Fruit fly (Drosophila melanogaster) whole organism, embryonic: ENCODE measurements around the gene CG14731.

Experiments
- Atf6 ChIP-seq: fragments of 200-800 bp; sonication (Bioruptor generic); IDR thresholded peaks from 2 replicates; pipeline ENCODE4 v1.3.6; 2022; ENCODE audit warnings: missing biosample characterization, missing genetic modification characterization
- Bgb ChIP-seq: fragments of 200-800 bp; sonication (Bioruptor generic); IDR thresholded peaks from 2 replicates; pipeline ENCODE4 v1.3.6; 2022; ENCODE audit warnings: missing biosample characterization, missing genetic modification characterization; ENCODE audit not compliant: partially characterized antibody
- CG10462 ChIP-seq: fragments of 200-800 bp; sonication (Bioruptor generic); optimal IDR thresholded peaks from 2 replicates; lab custom pipeline; 2016; ENCODE audit warnings: missing biosample characterization, missing genetic modification characterization
- CG10959 ChIP-seq: fragments of 200-800 bp; sonication (Bioruptor generic); IDR thresholded peaks from 2 replicates; pipeline ENCODE4 v1.3.6; 2022; ENCODE audit warnings: missing biosample characterization, missing genetic modification characterization
- CG10979 ChIP-seq: fragments of 200-800 bp; sonication (Bioruptor generic); optimal IDR thresholded peaks from 2 replicates; lab custom pipeline; 2018; ENCODE audit warnings: missing biosample characterization, mild to moderate bottlenecking, missing genetic modification characterization, moderate library complexity
- CG12659 ChIP-seq: fragments of 200-800 bp; sonication (Bioruptor generic); optimal IDR thresholded peaks from 3 replicates; lab custom pipeline; 2017; ENCODE audit warnings: mild to moderate bottlenecking, missing biosample characterization, missing genetic modification reagents, missing genetic modification characterization
- CG13424 ChIP-seq: fragments of 200-800 bp; sonication (Bioruptor generic); optimal IDR thresholded peaks from 2 replicates; lab custom pipeline; 2019; ENCODE audit warnings: missing biosample characterization, mild to moderate bottlenecking, missing genetic modification characterization, moderate library complexity
- CG14965 ChIP-seq: fragments of 200-800 bp; sonication (Bioruptor generic); optimal IDR thresholded peaks from 2 replicates; lab custom pipeline; 2016; ENCODE audit warnings: missing biosample characterization, missing genetic modification characterization, borderline replicate concordance
- CG1647 ChIP-seq: fragments of 200-800 bp; sonication (Bioruptor generic); optimal IDR thresholded peaks from 3 replicates; lab custom pipeline; 2016; ENCODE audit warnings: missing biosample characterization, missing genetic modification characterization
- CG18262 ChIP-seq: fragments of 200-800 bp; optimal IDR thresholded peaks from 3 replicates; lab custom pipeline; 2019; ENCODE audit warnings: missing biosample characterization, mild to moderate bottlenecking, missing genetic modification characterization, moderate library complexity
- CG2875 ChIP-seq: fragments of 200-800 bp; sonication (Bioruptor generic); optimal IDR thresholded peaks from 2 replicates; lab custom pipeline; 2017; ENCODE audit warnings: missing biosample characterization, mild to moderate bottlenecking, missing genetic modification characterization, missing genetic modification reagents
- CG30431 ChIP-seq: fragments of 200-800 bp; sonication (Bioruptor generic); optimal IDR thresholded peaks from 2 replicates; lab custom pipeline; 2017; ENCODE audit warnings: missing biosample characterization, missing genetic modification characterization
- CG34376 ChIP-seq: fragments of 200-800 bp; sonication (Bioruptor generic); optimal IDR thresholded peaks from 2 replicates; lab custom pipeline; 2018; ENCODE audit warnings: missing biosample characterization, mild to moderate bottlenecking, missing genetic modification characterization
- CG4282 ChIP-seq: fragments of 200-800 bp; sonication (Bioruptor generic); optimal IDR thresholded peaks from 2 replicates; lab custom pipeline; 2016; ENCODE audit warnings: missing biosample characterization, missing genetic modification characterization
- CG4617 ChIP-seq: fragments of 200-800 bp; sonication (Bioruptor generic); optimal IDR thresholded peaks from 3 replicates; lab custom pipeline; 2016; ENCODE audit warnings: missing biosample characterization, missing genetic modification characterization, borderline replicate concordance
- CG5245 ChIP-seq: fragments of 200-800 bp; sonication (Bioruptor generic); optimal IDR thresholded peaks from 3 replicates; lab custom pipeline; 2016; ENCODE audit warnings: missing biosample characterization, missing genetic modification characterization
- CG6254 ChIP-seq: fragments of 200-800 bp; sonication (Bioruptor generic); optimal IDR thresholded peaks from 3 replicates; lab custom pipeline; 2017; ENCODE audit warnings: mild to moderate bottlenecking, missing biosample characterization, missing genetic modification reagents, missing genetic modification characterization
- CG6854 ChIP-seq: fragments of 200-800 bp; sonication (Bioruptor generic); optimal IDR thresholded peaks from 3 replicates; lab custom pipeline; 2017; ENCODE audit warnings: missing biosample characterization, mild to moderate bottlenecking, missing genetic modification characterization
- CG7271 ChIP-seq: fragments of 200-800 bp; sonication (Bioruptor generic); optimal IDR thresholded peaks from 2 replicates; lab custom pipeline; 2018; ENCODE audit warnings: missing biosample characterization, mild to moderate bottlenecking, missing genetic modification characterization, moderate library complexity
- CG7372 ChIP-seq: fragments of 200-800 bp; sonication (Bioruptor generic); IDR thresholded peaks from 2 replicates; pipeline ENCODE4 v1.3.6; 2022; ENCODE audit warnings: missing biosample characterization, missing genetic modification characterization
- CG7839 ChIP-seq: fragments of 200-800 bp; sonication (Bioruptor generic); optimal IDR thresholded peaks from 3 replicates; lab custom pipeline; 2018; ENCODE audit warnings: missing biosample characterization, mild to moderate bottlenecking, missing genetic modification characterization, moderate library complexity
- CG8281 ChIP-seq: fragments of 200-800 bp; sonication (Bioruptor generic); optimal IDR thresholded peaks from 2 replicates; lab custom pipeline; 2018; ENCODE audit warnings: missing biosample characterization, mild to moderate bottlenecking, missing genetic modification characterization, moderate library complexity
- CG9609 ChIP-seq: fragments of 200-800 bp; sonication (Bioruptor generic); optimal IDR thresholded peaks from 3 replicates; lab custom pipeline; 2016; ENCODE audit warnings: missing biosample characterization, missing genetic modification characterization
- D19B ChIP-seq: fragments of 200-800 bp; sonication (Bioruptor generic); optimal IDR thresholded peaks from 2 replicates; lab custom pipeline; 2017; ENCODE audit warnings: missing biosample characterization, mild to moderate bottlenecking, missing genetic modification characterization
- Dbx ChIP-seq: fragments of 200-800 bp; sonication (Bioruptor generic); IDR thresholded peaks from 3 replicates; pipeline ENCODE4 v1.3.6; 2022; ENCODE audit warnings: missing biosample characterization, missing genetic modification characterization
- Dfd ChIP-seq, 2 experiments: fragments of >200 bp; optimal IDR thresholded peaks; 2 replicates each; lab custom pipeline; 2017; ENCODE audit warnings: missing biosample characterization in 2 of 2, missing genetic modification characterization in 2 of 2
- Dip2 ChIP-seq: fragments of 200-800 bp; sonication (Bioruptor generic); IDR thresholded peaks from 2 replicates; pipeline ENCODE4 v1.3.6; 2022; ENCODE audit warnings: missing biosample characterization, missing genetic modification characterization
- Dip3 ChIP-seq: fragments of 200-800 bp; sonication (Bioruptor generic); optimal IDR thresholded peaks from 3 replicates; lab custom pipeline; 2016; ENCODE audit warnings: missing biosample characterization, missing genetic modification characterization
- HLH4C ChIP-seq: fragments of 200-800 bp; sonication (Bioruptor generic); IDR thresholded peaks from 3 replicates; pipeline ENCODE4 v1.3.6; 2022; ENCODE audit warnings: missing biosample characterization, missing genetic modification characterization; ENCODE audit not compliant: partially characterized antibody
- Hmx ChIP-seq: fragments of 200-800 bp; sonication (Bioruptor generic); optimal IDR thresholded peaks from 2 replicates; lab custom pipeline; 2016; ENCODE audit warnings: missing biosample characterization, missing genetic modification characterization
- Myb ChIP-seq: fragments of 200-800 bp; sonication (Bioruptor generic); optimal IDR thresholded peaks from 2 replicates; lab custom pipeline; 2016; ENCODE audit warnings: missing biosample characterization, missing genetic modification characterization
- Optix ChIP-seq: fragments of 200-800 bp; sonication (Bioruptor generic); IDR thresholded peaks from 3 replicates; pipeline ENCODE4 v1.3.6; 2022; ENCODE audit warnings: missing biosample characterization, missing genetic modification characterization
- Side ChIP-seq: fragments of 200-800 bp; sonication (Bioruptor generic); optimal IDR thresholded peaks from 2 replicates; lab custom pipeline; 2016; ENCODE audit warnings: missing biosample characterization, missing genetic modification characterization
- Ssrp ChIP-seq: fragments of 200-800 bp; sonication (Bioruptor generic); optimal IDR thresholded peaks from 2 replicates; lab custom pipeline; 2018; ENCODE audit warnings: missing biosample characterization, mild to moderate bottlenecking, missing genetic modification characterization, moderate library complexity
- Usf ChIP-seq: fragments of 200-800 bp; sonication (Bioruptor generic); optimal IDR thresholded peaks from 2 replicates; lab custom pipeline; 2017; ENCODE audit warnings: missing genotype, missing biosample characterization, missing genetic modification characterization
- ash1 ChIP-seq: fragments of 200-800 bp; sonication (Bioruptor generic); optimal IDR thresholded peaks from 2 replicates; lab custom pipeline; 2018; ENCODE audit warnings: missing biosample characterization, mild to moderate bottlenecking, missing genetic modification characterization
- bcd ChIP-seq: fragments of 200-800 bp; sonication (Bioruptor generic); optimal IDR thresholded peaks from 2 replicates; lab custom pipeline; 2017; ENCODE audit warnings: missing biosample characterization, mild to moderate bottlenecking, missing genetic modification characterization
- br ChIP-seq: fragments of >200 bp; optimal IDR thresholded peaks from 2 replicates; lab custom pipeline; 2017
- cg ChIP-seq: fragments of 200-800 bp; sonication (Bioruptor generic); optimal IDR thresholded peaks from 3 replicates; lab custom pipeline; 2019; ENCODE audit warnings: missing biosample characterization, mild to moderate bottlenecking, missing genetic modification characterization, moderate library complexity
- dan ChIP-seq: fragments of 200-800 bp; sonication (Bioruptor generic); IDR thresholded peaks from 2 replicates; pipeline ENCODE4 v1.3.6; 2022; ENCODE audit warnings: missing biosample characterization, missing genetic modification characterization
- ftz-f1 ChIP-seq: fragments of 200-800 bp; sonication (Bioruptor generic); optimal IDR thresholded peaks from 2 replicates; lab custom pipeline; 2016; ENCODE audit warnings: missing biosample characterization, missing genetic modification characterization
- gro ChIP-seq: fragments of 200-800 bp; sonication (Bioruptor generic); optimal IDR thresholded peaks from 2 replicates; lab custom pipeline; 2016; ENCODE audit warnings: missing biosample characterization, missing genetic modification characterization
- gsb ChIP-seq: fragments of 200-800 bp; sonication (Bioruptor generic); IDR thresholded peaks from 2 replicates; pipeline ENCODE4 v1.3.6; 2022; ENCODE audit warnings: missing biosample characterization, missing genetic modification characterization
- hth ChIP-seq: fragments of >200 bp; optimal IDR thresholded peaks from 2 replicates; lab custom pipeline; 2017; ENCODE audit warnings: inconsistent platforms
- maf-S ChIP-seq: fragments of 200-800 bp; sonication (Bioruptor generic); optimal IDR thresholded peaks from 2 replicates; lab custom pipeline; 2016; ENCODE audit warnings: missing biosample characterization, missing genetic modification characterization
- mld ChIP-seq: fragments of 200-800 bp; sonication (Bioruptor generic); IDR thresholded peaks from 3 replicates; pipeline ENCODE4 v1.3.6; 2022; ENCODE audit warnings: missing biosample characterization, missing genetic modification characterization; ENCODE audit not compliant: partially characterized antibody
- nmo ChIP-seq: fragments of 200-800 bp; sonication (Bioruptor generic); optimal IDR thresholded peaks from 2 replicates; lab custom pipeline; 2018; ENCODE audit warnings: missing biosample characterization, mild to moderate bottlenecking, missing genetic modification characterization, moderate library complexity
- pum ChIP-seq: fragments of 200-800 bp; sonication (Bioruptor generic); optimal IDR thresholded peaks from 2 replicates; lab custom pipeline; 2016; ENCODE audit warnings: missing biosample characterization, missing genetic modification characterization
- sima ChIP-seq: fragments of 200-800 bp; sonication (Bioruptor generic); optimal IDR thresholded peaks from 2 replicates; lab custom pipeline; 2016; ENCODE audit warnings: missing biosample characterization, missing genetic modification characterization

Gene CG14731

DNA sequence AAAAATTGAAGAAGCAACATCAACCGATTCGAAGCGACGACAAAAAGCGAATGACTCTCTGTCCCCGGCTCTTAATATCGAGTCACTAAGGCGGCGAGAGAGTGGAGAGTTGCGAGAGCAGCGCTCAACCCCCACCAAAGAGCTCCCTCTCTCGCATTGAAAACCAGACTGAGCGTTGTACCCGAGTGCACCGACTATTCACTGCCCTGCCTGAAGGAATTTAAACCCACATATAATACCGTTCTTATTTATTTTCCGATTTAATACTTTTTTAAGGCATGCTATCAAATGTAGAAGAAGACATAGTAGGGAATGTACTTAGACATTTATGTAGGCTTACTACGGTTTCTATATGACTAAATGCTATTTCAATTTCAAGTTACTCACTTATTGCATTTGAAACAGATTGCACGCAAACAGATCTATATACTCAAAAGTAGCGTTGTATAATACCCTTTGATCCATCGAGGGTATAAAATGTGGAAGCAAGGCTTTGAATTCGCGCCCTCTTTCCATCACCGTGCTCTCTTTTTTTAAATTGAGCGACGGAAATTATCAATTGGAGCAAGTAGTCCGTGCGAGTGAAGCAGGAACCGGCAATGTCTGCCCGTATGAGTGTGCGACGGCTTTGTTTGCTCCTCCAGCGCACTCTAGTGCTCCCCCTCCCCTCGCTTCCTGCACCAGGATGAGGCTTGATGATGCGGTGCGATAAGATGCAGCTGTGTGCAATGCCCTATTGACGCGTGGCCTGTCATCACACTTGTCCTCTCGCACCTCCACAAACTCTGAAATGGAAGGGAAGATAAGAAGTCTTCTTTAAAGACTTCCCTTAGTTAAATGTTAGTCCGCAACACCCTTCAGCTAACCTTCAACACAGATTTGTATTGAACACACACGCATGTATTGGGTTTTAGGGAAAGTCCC is 43.7 kb upstream of the CG14731 start, which contains the start of gene mthl5 (continued):
- TF ChIP-seq CG7372 (GFP tag; lab: Robert Waterston, UW) (peak; percentile 15; the same call in 1 of the 2 replicates), Dip2 (GFP tag; lab: Robert Waterston, UW) (no peak), Dip3 (peak; percentile 54), CG9609 (peak; percentile 73), br (lab: Kevin White, UChicago) (no peak), Atf6 (GFP tag; lab: Robert Waterston, UW) (peak; percentile 72), pum (GFP tag; lab: Kevin White, UChicago) (peak; percentile 84), HLH4C (GFP tag; lab: Robert Waterston, UW) (0 out of 3 replicates have a peak, but pooled peaks have one; percentile 13), gsb (no peak), CG7271 (no peak), dan (GFP tag; lab: Robert Waterston, UW) (peak; percentile 62; the same call in 1 of the 2 replicates), sima (GFP tag; lab: Kevin White, UChicago) (no peak), CG8281 (tag; lab: Kevin White, UChicago) (peak; percentile 62), CG1647 (peak; percentile 67), gro (GFP tag; lab: Kevin White, UChicago) (no peak), maf-S (GFP tag; lab: Kevin White, UChicago) (peak; percentile 64), CG10462 (peak; percentile 69), CG4617 (GFP tag; lab: Kevin White, UChicago) (peak; percentile 34), CG18262 (peak; percentile 88), Dbx (peak; percentile 70), mld (GFP tag; lab: Robert Waterston, UW) (no peak), CG13424 (peak; percentile 81), CG34376 (GFP tag; lab: Kevin White, UChicago) (no peak), CG10979 (tag; lab: Kevin White, UChicago) (peak; percentile 86), Optix (GFP tag; lab: Robert Waterston, UW) (peak; percentile 71; the same call in 2 of the 3 replicates), nmo (GFP tag; lab: Kevin White, UChicago) (peak; percentile 88), CG6254 (GFP tag; lab: Kevin White, UChicago) (peak; percentile 69), CG6854 (GFP tag; lab: Kevin White, UChicago) (peak; percentile 43), Myb (peak; percentile 56), CG12659 (GFP tag; lab: Kevin White, UChicago) (peak; percentile 73), hth (lab: Kevin White, UChicago) (no peak), Usf (peak; percentile 73), D19B (GFP tag; lab: Kevin White, UChicago) (peak; percentile 79), ftz-f1 (GFP tag; lab: Kevin White, UChicago) (no peak), CG4282 (GFP tag; lab: Kevin White, UChicago) (peak; percentile 4), bcd (peak; percentile 83), CG14965 (GFP tag; lab: Kevin White, UChicago) (peak; percentile 61), Ssrp (peak; percentile 81), Side (GFP tag; lab: Kevin White, UChicago) (peak; percentile 29), Dfd (GFP tag; optimal IDR thresholded peaks at IDR 0.05; lab: Kevin White, UChicago) (no peak), cg (peak; percentile 9), Bgb (GFP tag; lab: Robert Waterston, UW) (no peak; the same call in 1 of the 2 replicates), Hmx (GFP tag; lab: Kevin White, UChicago) (peak; percentile 44), CG2875 (GFP tag; lab: Kevin White, UChicago) (peak; percentile 80), CG10959 (peak; percentile 80), CG30431 (GFP tag; lab: Kevin White, UChicago) (peak; percentile 63), ash1 (no peak), CG7839 (tag; lab: Kevin White, UChicago) (peak; percentile 86), CG5245 (GFP tag; lab: Kevin White, UChicago) (peak; percentile 68)
